Worm (Caenorhabditis elegans): ENCODE measurements around the gene nspf-2.
A peak's percentile ranks its signal among the peaks of the same experiment; 100 is the strongest.

Gene nspf-2

ce11 chrII:2719212-2719611, 30.5 kb downstream of the nspf-2 start:
- TF ChIP-seq tbx-2 (tag; optimal IDR thresholded peaks at IDR 0.05) (no peak), nhr-76 (tag; optimal IDR thresholded peaks at IDR 0.05) (no peak), egl-5 (tag; optimal IDR thresholded peaks at IDR 0.05) (no peak), pha-4 (tag; optimal IDR thresholded peaks at IDR 0.05) (no peak), nhr-11 (tag; optimal IDR thresholded peaks at IDR 0.05) (no peak), elt-3 (tag; optimal IDR thresholded peaks at IDR 0.05) (no peak)

- no peak for TF ChIP-seq fos-1 (tag; optimal IDR thresholded peaks at IDR 0.05)
- no peak for TF ChIP-seq ztf-11 (tag; optimal IDR thresholded peaks at IDR 0.05)
- no peak for TF ChIP-seq ceh-82 (tag; optimal IDR thresholded peaks at IDR 0.05)
- TF ChIP-seq skn-1 (tag; optimal IDR thresholded peaks at IDR 0.05) = no peak
Observed at ce11 chrII:2721992-2722391, 33.3 kb downstream of the nspf-2 start.

ce11 chrII:2725561-2725960, 36.8 kb downstream of the nspf-2 start, which contains the start of the genes T05A8.11 and nep-2:
T05A8.11 (minus strand) TSS chrII:2725661.
nep-2 (minus strand) TSS chrII:2725752.
- TF ChIP-seq elt-2 (tag; optimal IDR thresholded peaks at IDR 0.05) = no peak
- TF ChIP-seq elt-3 (tag; optimal IDR thresholded peaks at IDR 0.05) = no peak
- TF ChIP-seq nhr-76 (tag; optimal IDR thresholded peaks at IDR 0.05) = no peak
- no peak for TF ChIP-seq sea-2 (GFP tag; optimal IDR thresholded peaks at IDR 0.05)
- TF ChIP-seq egl-5 (tag; optimal IDR thresholded peaks at IDR 0.05) = no peak
- no peak for TF ChIP-seq nhr-12 (tag; optimal IDR thresholded peaks at IDR 0.05)
- no peak for TF ChIP-seq nhr-28 (tag; optimal IDR thresholded peaks at IDR 0.05)
- TF ChIP-seq pqm-1 (tag; optimal IDR thresholded peaks at IDR 0.05) = no peak
- no peak for TF ChIP-seq fos-1 (tag; optimal IDR thresholded peaks at IDR 0.05)
- TF ChIP-seq unc-62 (GFP tag; optimal IDR thresholded peaks at IDR 0.05) = no peak
- TF ChIP-seq snpc-4 (tag; optimal IDR thresholded peaks at IDR 0.05) = no peak

- TF ChIP-seq ama-1 (optimal IDR thresholded peaks at IDR 0.05) (no peak), ztf-11 (tag; optimal IDR thresholded peaks at IDR 0.05) (no peak)
Observed at ce11 chrII:2726774-2727173, 38.1 kb downstream of the nspf-2 start.

ce11 chrII:2730647-2731046, 41.9 kb downstream of the nspf-2 start:
- no peak for TF ChIP-seq R02D3.7 (tag; optimal IDR thresholded peaks at IDR 0.05)
- no peak for TF ChIP-seq nhr-23 (tag; optimal IDR thresholded peaks at IDR 0.05)
- TF ChIP-seq fkh-2 (tag; optimal IDR thresholded peaks at IDR 0.05) = no peak
- TF ChIP-seq unc-62 (GFP tag; optimal IDR thresholded peaks at IDR 0.05) = no peak
- peak; percentile 61 for TF ChIP-seq fkh-10 (GFP tag; optimal IDR thresholded peaks at IDR 0.05)
- TF ChIP-seq nhr-12 (tag; optimal IDR thresholded peaks at IDR 0.05) = no peak

ce11 chrII:2734266-2734665, 45.5 kb downstream of the nspf-2 start:
- no peak for TF ChIP-seq ama-1 (optimal IDR thresholded peaks at IDR 0.05)
- TF ChIP-seq unc-62 (GFP tag; optimal IDR thresholded peaks at IDR 0.05) = no peak
- no peak for TF ChIP-seq elt-3 (tag; optimal IDR thresholded peaks at IDR 0.05)
- TF ChIP-seq ceh-16 (tag; optimal IDR thresholded peaks at IDR 0.05) = no peak
- no peak for TF ChIP-seq nhr-76 (tag; optimal IDR thresholded peaks at IDR 0.05)

- no peak for TF ChIP-seq pha-4 (tag; optimal IDR thresholded peaks at IDR 0.05)
- no peak for TF ChIP-seq mml-1 (tag; optimal IDR thresholded peaks at IDR 0.05)
- TF ChIP-seq ztf-4 (tag; optimal IDR thresholded peaks at IDR 0.05) = no peak
- no peak for TF ChIP-seq fos-1 (tag; optimal IDR thresholded peaks at IDR 0.05)
- TF ChIP-seq snpc-4 (tag; optimal IDR thresholded peaks at IDR 0.05) = peak; percentile 23
- no peak for TF ChIP-seq nhr-77 (tag; optimal IDR thresholded peaks at IDR 0.05)
- TF ChIP-seq lin-15B (tag; optimal IDR thresholded peaks at IDR 0.05) = no peak
- TF ChIP-seq ceh-28 (tag; optimal IDR thresholded peaks at IDR 0.05) = no peak
- peak; percentile 40 for TF ChIP-seq hmg-11 (tag; optimal IDR thresholded peaks at IDR 0.05)
- TF ChIP-seq nhr-76 (tag; optimal IDR thresholded peaks at IDR 0.05) = no peak
- no peak for TF ChIP-seq daf-12 (tag; optimal IDR thresholded peaks at IDR 0.05)
- peak; percentile 17 for TF ChIP-seq jun-1 (tag; optimal IDR thresholded peaks at IDR 0.05)
- TF ChIP-seq nhr-11 (tag; optimal IDR thresholded peaks at IDR 0.05) = no peak
- no peak for TF ChIP-seq unc-62 (GFP tag; optimal IDR thresholded peaks at IDR 0.05)
- TF ChIP-seq nhr-23 (tag; optimal IDR thresholded peaks at IDR 0.05) = peak; percentile 20
- TF ChIP-seq aly-2 (tag; optimal IDR thresholded peaks at IDR 0.05) = no peak
- TF ChIP-seq nhr-43 (tag; optimal IDR thresholded peaks at IDR 0.05; ENCODE audit: poor library complexity, severe bottlenecking) = no peak
- TF ChIP-seq nhr-25 (tag; optimal IDR thresholded peaks at IDR 0.05) = peak; percentile 32
- peak; percentile 79 for TF ChIP-seq nfya-1 (tag; optimal IDR thresholded peaks at IDR 0.05; ENCODE audit: insufficient read depth)
- no peak for TF ChIP-seq ceh-82 (tag; optimal IDR thresholded peaks at IDR 0.05)
- no peak for TF ChIP-seq elt-3 (tag; optimal IDR thresholded peaks at IDR 0.05)
- TF ChIP-seq lin-39 (tag; optimal IDR thresholded peaks at IDR 0.05) = peak; percentile 61
Observed at ce11 chrII:2734735-2735134, 46.0 kb downstream of the nspf-2 start.
